Worm (Caenorhabditis elegans) whole organism, L1 larva: ENCODE results near the gene dct-12.
A peak's percentile ranks its signal among the peaks of the same experiment; 100 is the strongest.

Experiments used
- C16A3.4 ChIP-seq: fragments of 150-350 bp; optimal IDR thresholded peaks from 2 replicates; lab custom pipeline; 2014; ENCODE audit warnings: missing biosample characterization, missing genetic modification characterization
- aha-1 ChIP-seq: fragments of 150-350 bp; optimal IDR thresholded peaks from 2 replicates; lab custom pipeline; 2014; ENCODE audit warnings: missing biosample characterization, missing genetic modification characterization
- alr-1 ChIP-seq: fragments of 200-800 bp; sonication (Bioruptor generic); optimal IDR thresholded peaks from 2 replicates; lab custom pipeline; 2018; ENCODE audit warnings: borderline replicate concordance, mild to moderate bottlenecking, missing genetic modification characterization, missing compliant biosample characterization
- aly-2 ChIP-seq: fragments of 150-350 bp; optimal IDR thresholded peaks from 2 replicates; lab custom pipeline; 2014; ENCODE audit warnings: missing biosample characterization, missing genetic modification characterization
- ceh-8 ChIP-seq: fragments of 200-800 bp; sonication (Bioruptor generic); optimal IDR thresholded peaks from 2 replicates; lab custom pipeline; 2018; ENCODE audit warnings: mild to moderate bottlenecking, missing genetic modification characterization, moderate library complexity, missing compliant biosample characterization
- ceh-82 ChIP-seq, 3 experiments: fragments of 150-350 bp in 1 of 3; sonication (generic microtip) in 2 of 3; optimal IDR thresholded peaks; 2 replicates each; lab custom pipeline; 2014 to 2017; ENCODE audit warnings: missing biosample characterization in 3 of 3, missing genetic modification characterization in 3 of 3
- ces-1 ChIP-seq: fragments of 150-350 bp; optimal IDR thresholded peaks from 2 replicates; lab custom pipeline; 2014; ENCODE audit warnings: missing biosample characterization, missing genetic modification reagents, missing genetic modification characterization
- dpl-1 ChIP-seq, 3 experiments: fragments of 150-350 bp in 2 of 3; sonication (generic microtip) in 1 of 3; optimal IDR thresholded peaks; 2 replicates each; lab custom pipeline; 2014 to 2017; ENCODE audit warnings: missing biosample characterization in 3 of 3, missing genetic modification characterization in 3 of 3, missing genetic modification reagents in 3 of 3
- efl-1 ChIP-seq, 4 experiments: fragments of 150-350 bp; optimal IDR thresholded peaks in 3 of 4; peaks in 1 of 4; 1 replicate in 1 of 4; 2 replicates in 3 of 4; lab custom pipeline; 2014; ENCODE audit warnings: missing biosample characterization in 2 of 4, missing genetic modification characterization in 2 of 4, missing genetic modification reagents in 2 of 4
- efl-3 ChIP-seq: fragments of 200-800 bp; sonication (Bioruptor generic); optimal IDR thresholded peaks from 2 replicates; lab custom pipeline; 2018; ENCODE audit warnings: mild to moderate bottlenecking, missing genetic modification characterization, missing compliant biosample characterization
- egl-13 ChIP-seq: sonication (generic microtip); optimal IDR thresholded peaks from 2 replicates; lab custom pipeline; 2016; ENCODE audit warnings: missing genotype, missing genetic modification reagents, missing genetic modification characterization, missing compliant biosample characterization
- elt-2 ChIP-seq: sonication (generic microtip); optimal IDR thresholded peaks from 2 replicates; lab custom pipeline; 2016; ENCODE audit warnings: missing genetic modification characterization, mild to moderate bottlenecking, inconsistent platforms, missing compliant biosample characterization, missing genetic modification reagents
- elt-3 ChIP-seq, 6 experiments: fragments of 150-350 bp in 1 of 6; sonication (generic microtip); optimal IDR thresholded peaks; 2 replicates each; lab custom pipeline; 2017 to 2018; ENCODE audit warnings: missing biosample characterization in 6 of 6, missing genetic modification characterization in 6 of 6, inconsistent platforms in 1 of 6
- fkh-10 ChIP-seq: sonication (generic microtip); optimal IDR thresholded peaks from 2 replicates; lab custom pipeline; 2017; ENCODE audit warnings: missing biosample characterization, missing genetic modification reagents, missing genetic modification characterization
- fkh-4 ChIP-seq: sonication (generic microtip); optimal IDR thresholded peaks from 2 replicates; lab custom pipeline; 2016; ENCODE audit warnings: missing compliant biosample characterization, missing genetic modification characterization, borderline replicate concordance
- fkh-8 ChIP-seq: sonication (generic microtip); optimal IDR thresholded peaks from 2 replicates; lab custom pipeline; 2016; ENCODE audit warnings: mild to moderate bottlenecking, missing genetic modification characterization, missing compliant biosample characterization
- fos-1 ChIP-seq: fragments of 150-350 bp; optimal IDR thresholded peaks from 2 replicates; lab custom pipeline; 2014; ENCODE audit warnings: missing biosample characterization, missing genetic modification characterization
- irx-1 ChIP-seq: sonication (generic microtip); optimal IDR thresholded peaks from 2 replicates; lab custom pipeline; 2016; ENCODE audit warnings: missing genetic modification characterization, missing compliant biosample characterization
- lin-14 ChIP-seq: fragments of 200-800 bp; sonication (Bioruptor generic); optimal IDR thresholded peaks from 2 replicates; lab custom pipeline; 2018; ENCODE audit warnings: mild to moderate bottlenecking, missing genetic modification characterization, moderate library complexity, missing compliant biosample characterization
- lin-39 ChIP-seq: fragments of 150-350 bp; optimal IDR thresholded peaks from 2 replicates; lab custom pipeline; 2014; ENCODE audit warnings: missing biosample characterization, missing genetic modification reagents, missing genetic modification characterization
- lsy-2 ChIP-seq, 2 experiments: fragments of 150-350 bp; optimal IDR thresholded peaks; 2 replicates each; lab custom pipeline; 2014; ENCODE audit warnings: missing biosample characterization in 2 of 2, missing genetic modification characterization in 2 of 2
- mab-9 ChIP-seq: fragments of 200-800 bp; sonication (Bioruptor generic); IDR thresholded peaks from 2 replicates; pipeline ENCODE4 v1.3.6; 2022; ENCODE audit warnings: missing genetic modification reagents, missing genetic modification characterization, missing compliant biosample characterization
- mdl-1 ChIP-seq, 2 experiments: fragments of 150-350 bp; optimal IDR thresholded peaks; 2 replicates each; lab custom pipeline; 2014 to 2017; ENCODE audit warnings: missing biosample characterization in 2 of 2, missing genetic modification characterization in 2 of 2, inconsistent platforms in 1 of 2
- nhr-11 ChIP-seq: fragments of 150-350 bp; optimal IDR thresholded peaks from 2 replicates; lab custom pipeline; 2014; ENCODE audit warnings: missing biosample characterization, missing genetic modification characterization
- nhr-28 ChIP-seq: fragments of 150-350 bp; optimal IDR thresholded peaks from 2 replicates; lab custom pipeline; 2014; ENCODE audit warnings: missing biosample characterization, missing genetic modification characterization
- nhr-71 ChIP-seq: sonication (generic microtip); optimal IDR thresholded peaks from 2 replicates; lab custom pipeline; 2016; ENCODE audit warnings: mild to moderate bottlenecking, missing genetic modification characterization, moderate library complexity, missing compliant biosample characterization
- nhr-77 ChIP-seq: fragments of 150-350 bp; optimal IDR thresholded peaks from 2 replicates; lab custom pipeline; 2014; ENCODE audit warnings: missing biosample characterization, missing genetic modification characterization
- nhr-84 ChIP-seq: sonication (generic microtip); optimal IDR thresholded peaks from 2 replicates; lab custom pipeline; 2017; ENCODE audit warnings: missing biosample characterization, missing genetic modification characterization
- pag-3 ChIP-seq: sonication (generic microtip); optimal IDR thresholded peaks from 2 replicates; lab custom pipeline; 2017; ENCODE audit warnings: missing genetic modification characterization, mild to moderate bottlenecking, missing compliant biosample characterization, antibody characterized with exemption, borderline replicate concordance; ENCODE audit not compliant: insufficient read depth
- snpc-4 ChIP-seq: fragments of 150-350 bp; optimal IDR thresholded peaks from 2 replicates; lab custom pipeline; 2014; ENCODE audit warnings: missing biosample characterization, missing genetic modification characterization
- sox-4 ChIP-seq: sonication (generic microtip); optimal IDR thresholded peaks from 2 replicates; lab custom pipeline; 2016; ENCODE audit warnings: missing genetic modification characterization, missing compliant biosample characterization
- sptf-1 ChIP-seq: fragments of 150-350 bp; optimal IDR thresholded peaks from 2 replicates; lab custom pipeline; 2014; ENCODE audit warnings: missing biosample characterization, missing genetic modification characterization
- sup-37 ChIP-seq: fragments of 200-800 bp; sonication (Bioruptor generic); optimal IDR thresholded peaks from 2 replicates; lab custom pipeline; 2018; ENCODE audit warnings: mild to moderate bottlenecking, missing genetic modification characterization, missing compliant biosample characterization
- swsn-7 ChIP-seq: sonication (generic microtip); optimal IDR thresholded peaks from 2 replicates; lab custom pipeline; 2016; ENCODE audit warnings: missing genetic modification characterization, missing compliant biosample characterization
- tlp-1 ChIP-seq: fragments of 150-350 bp; optimal IDR thresholded peaks from 2 replicates; lab custom pipeline; 2014; ENCODE audit warnings: missing biosample characterization, missing genetic modification characterization
- zip-4 ChIP-seq: fragments of 200-800 bp; sonication (Bioruptor generic); optimal IDR thresholded peaks from 2 replicates; lab custom pipeline; 2018; ENCODE audit warnings: mild to moderate bottlenecking, missing genetic modification characterization, moderate library complexity, missing compliant biosample characterization
- ztf-11 ChIP-seq, 2 experiments: sonication (generic microtip); optimal IDR thresholded peaks; 2 replicates each; lab custom pipeline; 2016 to 2017; ENCODE audit warnings: missing genetic modification characterization in 2 of 2, missing biosample characterization in 1 of 2, missing compliant biosample characterization in 1 of 2
- ztf-4 ChIP-seq: fragments of 150-350 bp; optimal IDR thresholded peaks from 2 replicates; lab custom pipeline; 2014; ENCODE audit warnings: missing biosample characterization, missing genetic modification characterization

dct-12 gene

ce11 chrII:12459422-12459821, 27.2 kb upstream of the dct-12 start, which contains the start of gene tag-281 (continued):
- TF ChIP-seq C16A3.4 (peak; percentile 69), nhr-84 (tag; lab: Kevin White, UChicago) (no peak), pag-3 (tag; lab: Kevin White, UChicago) (peak; percentile 3), efl-3 (no peak), efl-1 (optimal IDR thresholded peaks at IDR 0.05; lab: Kevin White, UChicago) (peak; percentile 97 to 99), efl-1 (GFP tag; optimal IDR thresholded peaks at IDR 0.05 in 1 of 2; lab: Kevin White, UChicago) (peak; percentile 98 to 100), fkh-8 (tag; lab: Kevin White, UChicago) (peak; percentile 87)

ce11 chrII:12457275-12457674, 25.0 kb upstream of the dct-12 start, which contains the start of gene sre-38:
TSS of gene sre-38 (plus strand) at chrII:12457575.
- TF ChIP-seq nhr-77 (tag; lab: Kevin White, UChicago) (no peak), swsn-7 (tag; lab: Kevin White, UChicago) (no peak), mdl-1 (tag; optimal IDR thresholded peaks at IDR 0.05; lab: Kevin White, UChicago) (no peak), aly-2 (no peak), irx-1 (no peak), alr-1 (no peak), ztf-11 (tag; optimal IDR thresholded peaks at IDR 0.05; lab: Kevin White, UChicago) (no peak), nhr-71 (tag; lab: Kevin White, UChicago) (no peak), elt-3 (tag; optimal IDR thresholded peaks at IDR 0.05; lab: Kevin White, UChicago) (no peak), sptf-1 (tag; lab: Kevin White, UChicago) (no peak), aha-1 (tag; lab: Kevin White, UChicago) (no peak), efl-1 (optimal IDR thresholded peaks at IDR 0.05; lab: Kevin White, UChicago) (no peak), efl-1 (GFP tag; optimal IDR thresholded peaks at IDR 0.05 in 1 of 2; lab: Kevin White, UChicago) (no peak), sox-4 (tag; lab: Kevin White, UChicago) (no peak), elt-2 (tag; lab: Kevin White, UChicago) (no peak)

- no peak for TF ChIP-seq lin-14 (GFP tag; lab: Kevin White, UChicago)
- no peak for TF ChIP-seq zip-4 (GFP tag; lab: Kevin White, UChicago)
- TF ChIP-seq ceh-82 (tag; optimal IDR thresholded peaks at IDR 0.05; lab: Kevin White, UChicago), result no peak
- TF ChIP-seq sup-37, result no peak
- TF ChIP-seq nhr-28 (tag; lab: Kevin White, UChicago), result no peak
Observed at ce11 chrII:12456633-12457032, 24.4 kb upstream of the dct-12 start, which contains the start of gene sre-32. TSS of gene sre-32 (minus strand) at chrII:12456733.

DNA sequence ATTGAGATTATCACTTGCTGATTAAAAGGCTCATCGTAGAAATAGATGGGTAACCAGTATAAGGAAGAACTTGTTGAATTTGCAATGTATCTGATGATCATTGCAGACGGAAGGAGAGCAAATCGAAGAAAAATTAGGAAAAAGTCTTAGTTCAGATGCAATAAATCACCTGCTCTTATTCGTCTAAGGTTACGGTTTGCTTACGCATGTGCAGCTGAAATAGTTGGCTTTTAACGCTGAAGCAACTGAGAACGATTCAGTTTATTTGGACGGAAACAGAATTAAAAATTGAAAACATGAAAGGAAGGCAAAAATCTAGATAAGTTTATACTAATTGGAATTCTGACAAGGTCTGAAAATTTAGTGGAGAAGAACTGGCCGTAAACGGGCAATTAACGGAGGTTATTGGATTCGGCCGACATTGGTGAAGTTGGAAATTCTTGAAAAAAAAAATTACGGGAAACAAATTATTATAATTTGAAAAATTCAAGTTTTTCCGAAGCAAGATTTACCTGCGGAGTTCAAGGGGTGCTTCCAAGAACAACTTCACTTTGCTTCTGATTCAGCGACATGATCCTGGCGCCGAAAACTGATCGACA, 20.6 kb upstream of the dct-12 start, which contains the start of the genes sre-35 and sre-33:
TSS of gene sre-35 (minus strand) at position 101 of the 599 bp plus-strand sequence.
TSS of gene sre-33 (plus strand) at position 549 of the 599 bp plus-strand sequence.
- TF ChIP-seq aly-2 (no peak), snpc-4 (tag; lab: Kevin White, UChicago) (no peak), lin-39 (tag; lab: Kevin White, UChicago) (no peak), alr-1 (no peak), lsy-2 (tag; optimal IDR thresholded peaks at IDR 0.05; lab: Kevin White, UChicago) (no peak), mab-9 (GFP tag; lab: Robert Waterston, UW) (no peak), nhr-11 (tag; lab: Kevin White, UChicago) (no peak), tlp-1 (tag; lab: Kevin White, UChicago) (no peak), fkh-10 (GFP tag; lab: Kevin White, UChicago) (no peak), ces-1 (GFP tag; lab: Kevin White, UChicago) (no peak), egl-13 (tag; lab: Kevin White, UChicago) (no peak)

DNA sequence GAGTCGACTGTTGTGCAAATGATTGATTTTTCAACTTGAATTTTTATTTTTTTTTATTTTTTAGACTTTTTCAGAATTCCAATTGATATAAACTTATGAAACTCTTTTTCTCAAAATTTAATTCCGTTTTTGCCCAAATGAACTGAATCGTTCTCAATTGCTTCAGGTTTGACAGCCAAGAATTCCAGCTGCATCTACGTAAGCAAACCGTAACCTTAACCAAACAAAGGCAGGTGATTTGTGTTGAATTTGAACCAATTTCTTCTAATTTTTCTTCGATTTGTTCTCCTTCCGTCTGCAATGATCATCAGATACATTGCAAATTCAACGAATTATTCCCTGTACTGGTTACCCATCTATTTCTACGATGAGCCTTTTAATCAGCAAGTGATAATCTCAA, 17.6 kb upstream of the dct-12 start, which contains the start of gene sre-34:
TSS of gene sre-34 (plus strand) at position 301 of the 400 bp plus-strand sequence.
- no peak for TF ChIP-seq dpl-1 (GFP tag; optimal IDR thresholded peaks at IDR 0.05; lab: Kevin White, UChicago)
- no peak for TF ChIP-seq nhr-77 (tag; lab: Kevin White, UChicago)
- TF ChIP-seq aly-2, result no peak
- no peak for TF ChIP-seq ztf-4 (tag; lab: Kevin White, UChicago)
- no peak for TF ChIP-seq fkh-4 (tag; lab: Kevin White, UChicago)
- no peak for TF ChIP-seq fos-1
- TF ChIP-seq sptf-1 (tag; lab: Kevin White, UChicago), result no peak
- TF ChIP-seq ceh-8 (GFP tag; lab: Kevin White, UChicago), result no peak
